Worm (Caenorhabditis elegans) whole organism, L1 larva: ENCODE measurements around the gene rps-14.

Experiments
- F16B12.6 ChIP-seq: fragments of 150-350 bp; optimal IDR thresholded peaks from 2 replicates; lab custom pipeline; 2014; ENCODE audit warnings: missing biosample characterization, missing genetic modification characterization
- aha-1 ChIP-seq: fragments of 150-350 bp; optimal IDR thresholded peaks from 2 replicates; lab custom pipeline; 2014; ENCODE audit warnings: missing biosample characterization, missing genetic modification characterization
- ceh-82 ChIP-seq, 3 experiments: fragments of 150-350 bp in 1 of 3; sonication (generic microtip) in 2 of 3; optimal IDR thresholded peaks; 2 replicates each; lab custom pipeline; 2014 to 2017; ENCODE audit warnings: missing biosample characterization in 3 of 3, missing genetic modification characterization in 3 of 3
- ceh-90 ChIP-seq: sonication (generic microtip); optimal IDR thresholded peaks from 2 replicates; lab custom pipeline; 2016; ENCODE audit warnings: missing genetic modification characterization, missing compliant biosample characterization
- dpl-1 ChIP-seq, 3 experiments: fragments of 150-350 bp in 2 of 3; sonication (generic microtip) in 1 of 3; optimal IDR thresholded peaks; 2 replicates each; lab custom pipeline; 2014 to 2017; ENCODE audit warnings: missing biosample characterization in 3 of 3, missing genetic modification characterization in 3 of 3, missing genetic modification reagents in 3 of 3
- egl-27 ChIP-seq, 2 experiments: fragments of 150-350 bp in 1 of 2; sonication (generic microtip); optimal IDR thresholded peaks; 3 replicates each; lab custom pipeline; 2017 to 2018; ENCODE audit warnings: missing biosample characterization in 2 of 2, missing genetic modification characterization in 2 of 2, missing genetic modification reagents in 2 of 2
- lin-39 ChIP-seq: fragments of 150-350 bp; optimal IDR thresholded peaks from 2 replicates; lab custom pipeline; 2014; ENCODE audit warnings: missing biosample characterization, missing genetic modification reagents, missing genetic modification characterization
- nhr-76 ChIP-seq: sonication (generic microtip); optimal IDR thresholded peaks from 2 replicates; lab custom pipeline; 2017; ENCODE audit warnings: missing biosample characterization, missing genetic modification characterization
- nhr-77 ChIP-seq: fragments of 150-350 bp; optimal IDR thresholded peaks from 2 replicates; lab custom pipeline; 2014; ENCODE audit warnings: missing biosample characterization, missing genetic modification characterization
- skn-1 ChIP-seq: fragments of 150-350 bp; optimal IDR thresholded peaks from 2 replicates; lab custom pipeline; 2014; ENCODE audit warnings: missing biosample characterization, missing genetic modification characterization
- unc-62 ChIP-seq: fragments of 150-350 bp; optimal IDR thresholded peaks from 2 replicates; lab custom pipeline; 2014; ENCODE audit warnings: missing biosample characterization, missing genetic modification reagents, missing genetic modification characterization
- xbp-1 ChIP-seq: sonication (generic microtip); optimal IDR thresholded peaks from 2 replicates; lab custom pipeline; 2016; ENCODE audit warnings: missing genetic modification characterization, missing compliant biosample characterization
- zag-1 ChIP-seq: fragments of 150-350 bp; optimal IDR thresholded peaks from 2 replicates; lab custom pipeline; 2014; ENCODE audit warnings: missing biosample characterization, missing genetic modification characterization

DNA sequence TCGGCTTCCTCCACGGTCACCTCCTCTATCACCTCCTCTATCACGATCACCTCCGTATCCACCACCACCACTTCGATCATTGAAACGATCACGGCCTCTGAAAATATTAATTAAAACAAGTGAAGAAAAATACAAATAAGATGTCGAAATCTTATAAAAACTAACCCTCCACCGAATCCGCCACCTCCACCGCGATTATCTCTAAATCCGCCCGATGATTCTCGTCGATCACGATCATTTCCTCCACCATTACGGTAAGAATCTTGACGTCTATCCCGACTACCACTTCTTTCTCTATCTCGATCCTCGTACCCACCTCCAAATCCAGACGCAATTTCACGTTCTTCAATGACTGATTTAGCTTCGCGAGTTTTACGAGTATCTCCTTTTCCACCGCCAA is 20.1 kb downstream of the rps-14 start:
- TF ChIP-seq skn-1 (tag; lab: Kevin White, UChicago), result no peak
- no peak for TF ChIP-seq dpl-1 (GFP tag; optimal IDR thresholded peaks at IDR 0.05; lab: Kevin White, UChicago)
- no peak for TF ChIP-seq nhr-77 (tag; lab: Kevin White, UChicago)
- no peak for TF ChIP-seq egl-27 (tag; optimal IDR thresholded peaks at IDR 0.05; lab: Kevin White, UChicago)
- no peak for TF ChIP-seq F16B12.6 (tag; lab: Kevin White, UChicago)
- TF ChIP-seq ceh-90 (tag; lab: Kevin White, UChicago), result no peak
- TF ChIP-seq aha-1 (tag; lab: Kevin White, UChicago), result no peak
- TF ChIP-seq xbp-1 (tag; lab: Kevin White, UChicago), result no peak
- TF ChIP-seq nhr-76 (tag; lab: Kevin White, UChicago), result no peak
- TF ChIP-seq unc-62 (GFP tag; lab: Kevin White, UChicago), result no peak
- TF ChIP-seq lin-39, result no peak
- no peak for TF ChIP-seq zag-1 (tag; lab: Kevin White, UChicago)
- TF ChIP-seq ceh-82 (tag; optimal IDR thresholded peaks at IDR 0.05; lab: Kevin White, UChicago), result no peak
